Worm (Caenorhabditis elegans): ENCODE data around the gene F15E6.4.
A peak's percentile ranks its signal among the peaks of the same experiment; 100 is the strongest.

The F15E6.4 gene

ce11 chrIV:4290472-4290871 lies 802 bp upstream of the F15E6.4 start, which contains the start of gene dct-7:
Gene dct-7 (minus strand): TSS chrIV:4290572.
- TF ChIP-seq egl-5 (tag; optimal IDR thresholded peaks at IDR 0.05) (no peak), nhr-43 (tag; optimal IDR thresholded peaks at IDR 0.05; ENCODE audit: poor library complexity, severe bottlenecking) (peak; percentile 30)

ce11 chrIV:4292569-4292968 lies 1.3 kb downstream of the F15E6.4 start, which contains the start of gene F15E6.10:
Gene F15E6.10 (plus strand): TSS chrIV:4292869.
- TF ChIP-seq nfya-1 (tag; optimal IDR thresholded peaks at IDR 0.05; ENCODE audit: insufficient read depth) (no peak), skn-1 (tag; optimal IDR thresholded peaks at IDR 0.05) (no peak), eor-1 (tag; optimal IDR thresholded peaks at IDR 0.05) (no peak), elt-2 (tag; optimal IDR thresholded peaks at IDR 0.05) (no peak), mml-1 (tag; optimal IDR thresholded peaks at IDR 0.05) (no peak), fkh-10 (GFP tag; optimal IDR thresholded peaks at IDR 0.05) (no peak), lin-39 (tag; optimal IDR thresholded peaks at IDR 0.05) (no peak), ceh-9 (tag; optimal IDR thresholded peaks at IDR 0.05) (no peak)

- TF ChIP-seq hmg-11 (tag; optimal IDR thresholded peaks at IDR 0.05) (no peak), R02D3.7 (tag; optimal IDR thresholded peaks at IDR 0.05) (no peak), ztf-4 (tag; optimal IDR thresholded peaks at IDR 0.05) (no peak), skn-1 (tag; optimal IDR thresholded peaks at IDR 0.05) (no peak), fkh-10 (GFP tag; optimal IDR thresholded peaks at IDR 0.05) (no peak), ztf-11 (tag; optimal IDR thresholded peaks at IDR 0.05) (no peak), jun-1 (tag; optimal IDR thresholded peaks at IDR 0.05) (no peak), daf-12 (tag; optimal IDR thresholded peaks at IDR 0.05) (no peak), nhr-67 (tag; optimal IDR thresholded peaks at IDR 0.05) (no peak), nhr-23 (tag; optimal IDR thresholded peaks at IDR 0.05) (peak; percentile 89), aly-2 (tag; optimal IDR thresholded peaks at IDR 0.05) (no peak), nhr-237 (tag; optimal IDR thresholded peaks at IDR 0.05) (no peak), mdl-1 (tag; optimal IDR thresholded peaks at IDR 0.05) (no peak), ceh-28 (tag; optimal IDR thresholded peaks at IDR 0.05) (peak; percentile 32), nhr-25 (tag; optimal IDR thresholded peaks at IDR 0.05) (peak; percentile 60), elt-3 (tag; optimal IDR thresholded peaks at IDR 0.05) (peak in 1 of 3 experiments; percentile 36), ZK546.5 (tag; optimal IDR thresholded peaks at IDR 0.05) (no peak), egl-27 (tag; optimal IDR thresholded peaks at IDR 0.05) (no peak), nhr-12 (tag; optimal IDR thresholded peaks at IDR 0.05) (no peak), nhr-43 (tag; optimal IDR thresholded peaks at IDR 0.05; ENCODE audit: poor library complexity, severe bottlenecking) (peak; percentile 76), ceh-82 (tag; optimal IDR thresholded peaks at IDR 0.05) (no peak), ama-1 (optimal IDR thresholded peaks at IDR 0.05) (no peak), sea-2 (GFP tag; optimal IDR thresholded peaks at IDR 0.05) (no peak), mml-1 (tag; optimal IDR thresholded peaks at IDR 0.05) (no peak), snpc-4 (tag; optimal IDR thresholded peaks at IDR 0.05) (no peak)
Measured at ce11 chrIV:4294552-4294951, 3.3 kb downstream of the F15E6.4 start, which contains the start of gene F15E6.3. Gene F15E6.3 (plus strand): TSS chrIV:4294895.

DNA sequence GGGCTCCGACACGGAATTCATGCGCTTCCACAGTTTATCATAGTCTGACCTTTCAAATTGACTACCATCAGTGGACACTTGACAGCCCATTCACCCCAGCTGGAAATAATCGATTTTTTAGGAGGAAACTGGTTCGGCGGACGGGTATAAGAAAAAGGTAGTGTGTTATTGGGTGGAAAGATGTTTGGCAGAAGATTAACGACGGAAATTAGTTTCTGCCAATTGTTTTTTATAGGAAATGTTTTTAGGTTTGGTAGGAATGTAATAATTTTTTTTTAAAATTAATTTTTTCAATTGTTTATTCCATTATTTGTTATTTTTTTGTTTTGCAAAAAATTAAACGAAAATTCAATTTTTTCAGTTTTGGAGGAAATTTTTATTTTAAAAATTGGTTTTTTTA lies 7.7 kb downstream of the F15E6.4 start, which contains the start of gene F15E6.9:
F15E6.9 (minus strand) TSS at position 101 of the 400 bp plus-strand sequence.
- TF ChIP-seq daf-12 (tag; optimal IDR thresholded peaks at IDR 0.05) (no peak), pha-4 (tag; optimal IDR thresholded peaks at IDR 0.05) (no peak)

ce11 chrIV:4299994-4300393 lies 8.7 kb downstream of the F15E6.4 start:
- TF ChIP-seq nhr-25 (tag; optimal IDR thresholded peaks at IDR 0.05) (peak; percentile 54), nhr-23 (tag; optimal IDR thresholded peaks at IDR 0.05) (peak; percentile 19), mdl-1 (tag; optimal IDR thresholded peaks at IDR 0.05) (no peak), nhr-43 (tag; optimal IDR thresholded peaks at IDR 0.05; ENCODE audit: poor library complexity, severe bottlenecking) (peak; percentile 57)

DNA sequence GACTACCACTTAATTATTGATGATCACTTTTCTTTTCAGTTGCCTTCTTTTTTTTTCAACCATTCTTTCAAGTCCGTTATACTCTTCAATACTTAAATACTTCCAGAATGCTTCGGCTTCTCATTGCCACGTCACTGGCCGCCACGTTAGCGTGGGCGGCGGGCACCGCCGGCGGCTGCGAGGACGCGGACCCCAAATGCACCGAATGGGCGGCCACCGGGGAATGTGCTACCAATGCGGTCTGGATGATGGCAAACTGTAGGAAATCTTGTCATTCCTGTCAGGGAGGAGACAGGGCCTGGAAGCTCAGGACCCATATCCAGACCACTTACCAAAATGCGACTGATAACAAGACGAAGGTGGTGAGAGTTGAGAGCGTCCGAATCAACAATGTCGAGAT lies 9.9 kb downstream of the F15E6.4 start, which contains the start of gene lgc-22:
lgc-22 (plus strand) TSS at position 105 of the 400 bp plus-strand sequence.
- no peak for TF ChIP-seq nhr-25 (tag; optimal IDR thresholded peaks at IDR 0.05)
- TF ChIP-seq fkh-10 (GFP tag; optimal IDR thresholded peaks at IDR 0.05), result no peak
- no peak for TF ChIP-seq hmg-11 (tag; optimal IDR thresholded peaks at IDR 0.05)
- TF ChIP-seq R02D3.7 (tag; optimal IDR thresholded peaks at IDR 0.05), result no peak
- TF ChIP-seq snpc-4 (tag; optimal IDR thresholded peaks at IDR 0.05), result no peak
- TF ChIP-seq unc-62 (GFP tag; optimal IDR thresholded peaks at IDR 0.05), result no peak
- no peak for TF ChIP-seq pha-4 (tag; optimal IDR thresholded peaks at IDR 0.05)
- TF ChIP-seq nhr-77 (tag; optimal IDR thresholded peaks at IDR 0.05), result no peak
- TF ChIP-seq ZK546.5 (tag; optimal IDR thresholded peaks at IDR 0.05), result no peak
- TF ChIP-seq nhr-76 (tag; optimal IDR thresholded peaks at IDR 0.05), result no peak
- TF ChIP-seq lin-15B (tag; optimal IDR thresholded peaks at IDR 0.05), result no peak
- no peak for TF ChIP-seq eor-1 (tag; optimal IDR thresholded peaks at IDR 0.05)
- TF ChIP-seq ama-1 (optimal IDR thresholded peaks at IDR 0.05), result no peak
- TF ChIP-seq ztf-4 (tag; optimal IDR thresholded peaks at IDR 0.05), result no peak
- TF ChIP-seq nhr-23 (tag; optimal IDR thresholded peaks at IDR 0.05), result no peak
- no peak for TF ChIP-seq ceh-9 (tag; optimal IDR thresholded peaks at IDR 0.05)
- TF ChIP-seq nhr-28 (tag; optimal IDR thresholded peaks at IDR 0.05), result no peak
